Worm (Caenorhabditis elegans) whole organism, mixed stage, embryonic: ENCODE measurements around the gene spe-6.

Experiments used
- M03D4.4 ChIP-seq: sonication (generic microtip); optimal IDR thresholded peaks from 2 replicates; lab custom pipeline; 2017; ENCODE audit warnings: mild to moderate bottlenecking, missing genetic modification characterization, missing compliant biosample characterization
- bed-3 ChIP-seq: fragments of 200-800 bp; sonication (Bioruptor generic); optimal IDR thresholded peaks from 3 replicates; lab custom pipeline; 2018; ENCODE audit warnings: mild to moderate bottlenecking, missing genetic modification characterization, moderate library complexity, missing compliant biosample characterization
- blmp-1 ChIP-seq: fragments of 150-350 bp; optimal IDR thresholded peaks from 2 replicates; lab custom pipeline; 2014; ENCODE audit warnings: missing biosample characterization, missing genetic modification characterization
- ceh-39 ChIP-seq: fragments of 150-350 bp; optimal IDR thresholded peaks from 2 replicates; lab custom pipeline; 2014; ENCODE audit warnings: missing biosample characterization, missing genetic modification characterization
- ceh-43 ChIP-seq: fragments of 200-800 bp; sonication (Bioruptor generic); optimal IDR thresholded peaks from 2 replicates; lab custom pipeline; 2018; ENCODE audit warnings: mild to moderate bottlenecking, missing genetic modification characterization, moderate library complexity, missing compliant biosample characterization
- ceh-83 ChIP-seq: fragments of 200-800 bp; sonication (Bioruptor generic); optimal IDR thresholded peaks from 2 replicates; lab custom pipeline; 2018; ENCODE audit warnings: mild to moderate bottlenecking, missing genetic modification characterization, missing compliant biosample characterization
- cnd-1 ChIP-seq: fragments of 200-800 bp; sonication (Bioruptor generic); optimal IDR thresholded peaks from 2 replicates; lab custom pipeline; 2018; ENCODE audit warnings: mild to moderate bottlenecking, missing genetic modification characterization, missing compliant biosample characterization
- drap-1 ChIP-seq: fragments of 200-800 bp; sonication (Bioruptor generic); optimal IDR thresholded peaks from 3 replicates; lab custom pipeline; 2018; ENCODE audit warnings: mild to moderate bottlenecking, missing genetic modification characterization, missing compliant biosample characterization
- elt-1 ChIP-seq: sonication (generic microtip); optimal IDR thresholded peaks from 2 replicates; lab custom pipeline; 2017; ENCODE audit warnings: missing genetic modification characterization, mild to moderate bottlenecking, missing compliant biosample characterization, antibody characterized with exemption, moderate library complexity, borderline replicate concordance; ENCODE audit not compliant: insufficient read depth
- elt-3 ChIP-seq: fragments of 150-350 bp; optimal IDR thresholded peaks from 2 replicates; lab custom pipeline; 2014; ENCODE audit warnings: missing biosample characterization, missing genetic modification characterization
- flh-1 ChIP-seq: fragments of 200-800 bp; sonication (Bioruptor generic); optimal IDR thresholded peaks from 2 replicates; lab custom pipeline; 2018; ENCODE audit warnings: mild to moderate bottlenecking, missing genetic modification characterization, moderate library complexity, missing compliant biosample characterization
- ham-2 ChIP-seq: fragments of 200-800 bp; sonication (Bioruptor generic); optimal IDR thresholded peaks from 2 replicates; lab custom pipeline; 2018; ENCODE audit warnings: mild to moderate bottlenecking, missing genetic modification characterization, missing compliant biosample characterization
- hlh-1 ChIP-seq: fragments of 150-350 bp; optimal IDR thresholded peaks from 2 replicates; lab custom pipeline; 2014; ENCODE audit warnings: missing biosample characterization, missing genetic modification reagents, missing genetic modification characterization
- lin-32 ChIP-seq: fragments of 200-800 bp; sonication (Bioruptor generic); optimal IDR thresholded peaks from 2 replicates; lab custom pipeline; 2018; ENCODE audit warnings: mild to moderate bottlenecking, missing genetic modification characterization, missing compliant biosample characterization
- lsy-2 ChIP-seq: fragments of 150-350 bp; optimal IDR thresholded peaks from 2 replicates; lab custom pipeline; 2014; ENCODE audit warnings: missing biosample characterization, missing genetic modification characterization
- mab-5 ChIP-seq: fragments of 150-350 bp; optimal IDR thresholded peaks from 2 replicates; lab custom pipeline; 2014; ENCODE audit warnings: missing biosample characterization, missing genetic modification characterization
- mep-1 ChIP-seq: fragments of 150-350 bp; optimal IDR thresholded peaks from 2 replicates; lab custom pipeline; 2017; ENCODE audit warnings: missing biosample characterization, missing genetic modification reagents, missing genetic modification characterization, inconsistent platforms
- mls-2 ChIP-seq: sonication (generic microtip); optimal IDR thresholded peaks from 2 replicates; lab custom pipeline; 2016; ENCODE audit warnings: mild to moderate bottlenecking, missing genetic modification characterization, moderate library complexity, missing compliant biosample characterization
- nhr-12 ChIP-seq: fragments of 150-350 bp; optimal IDR thresholded peaks from 2 replicates; lab custom pipeline; 2014; ENCODE audit warnings: missing biosample characterization, missing genetic modification characterization
- nhr-2 ChIP-seq: fragments of 150-350 bp; optimal IDR thresholded peaks from 2 replicates; lab custom pipeline; 2014; ENCODE audit warnings: missing biosample characterization, missing genetic modification characterization
- nhr-237 ChIP-seq: fragments of 150-350 bp; optimal IDR thresholded peaks from 2 replicates; lab custom pipeline; 2014; ENCODE audit warnings: missing biosample characterization, missing genetic modification characterization
- nhr-28 ChIP-seq: fragments of 150-350 bp; optimal IDR thresholded peaks from 2 replicates; lab custom pipeline; 2014; ENCODE audit warnings: missing biosample characterization, missing genetic modification characterization
- pha-4 ChIP-seq: fragments of 150-350 bp; optimal IDR thresholded peaks from 2 replicates; lab custom pipeline; 2018; ENCODE audit warnings: missing biosample characterization, missing genetic modification reagents, missing genetic modification characterization
- sem-2 ChIP-seq: fragments of 200-800 bp; sonication (Bioruptor generic); optimal IDR thresholded peaks from 2 replicates; lab custom pipeline; 2018; ENCODE audit warnings: mild to moderate bottlenecking, missing genetic modification characterization, missing compliant biosample characterization
- snpc-4 ChIP-seq: fragments of 150-350 bp; optimal IDR thresholded peaks from 2 replicates; lab custom pipeline; 2014; ENCODE audit warnings: missing biosample characterization, missing genetic modification characterization
- sptf-1 ChIP-seq: sonication (generic microtip); optimal IDR thresholded peaks from 2 replicates; lab custom pipeline; 2017; ENCODE audit warnings: mild to moderate bottlenecking, missing genetic modification characterization, moderate library complexity, missing compliant biosample characterization
- tbx-8 ChIP-seq: fragments of 200-800 bp; sonication (Bioruptor generic); optimal IDR thresholded peaks from 2 replicates; lab custom pipeline; 2018; ENCODE audit warnings: mild to moderate bottlenecking, missing genetic modification characterization, moderate library complexity, missing compliant biosample characterization
- unc-120 ChIP-seq: sonication (generic microtip); optimal IDR thresholded peaks from 2 replicates; lab custom pipeline; 2017; ENCODE audit warnings: missing genetic modification characterization, missing compliant biosample characterization; ENCODE audit not compliant: poor library complexity, severe bottlenecking
- unc-39 ChIP-seq: fragments of 150-350 bp; optimal IDR thresholded peaks from 2 replicates; lab custom pipeline; 2014; ENCODE audit warnings: missing biosample characterization, missing genetic modification characterization
- unc-62 ChIP-seq: fragments of 150-350 bp; optimal IDR thresholded peaks from 2 replicates; lab custom pipeline; 2014; ENCODE audit warnings: missing biosample characterization, missing genetic modification reagents, missing genetic modification characterization
- zip-8 ChIP-seq: fragments of 150-350 bp; optimal IDR thresholded peaks from 2 replicates; lab custom pipeline; 2014; ENCODE audit warnings: missing biosample characterization, missing genetic modification characterization
- ztf-11 ChIP-seq: fragments of 150-350 bp; optimal IDR thresholded peaks from 2 replicates; lab custom pipeline; 2014; ENCODE audit warnings: missing biosample characterization, missing genetic modification characterization

The spe-6 gene

DNA sequence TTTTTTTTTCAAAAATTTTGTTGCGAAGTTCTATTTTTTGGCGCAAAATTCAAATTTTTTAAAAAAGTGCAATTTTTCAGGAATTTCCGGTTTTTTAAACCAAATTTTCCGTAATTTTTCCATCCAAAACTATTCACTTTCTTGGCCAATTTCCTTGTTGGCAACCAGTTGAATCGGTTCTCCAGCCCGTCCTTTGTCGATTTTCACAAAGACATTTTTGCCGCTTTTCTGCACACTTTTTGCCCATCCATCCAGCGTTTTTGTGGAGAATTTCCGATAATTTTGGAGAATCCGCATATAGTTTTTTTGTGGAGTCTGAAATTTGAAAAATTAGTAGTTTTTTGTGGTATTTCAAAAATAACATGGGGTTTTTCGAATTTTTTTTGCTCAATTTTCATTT, 12.8 kb upstream of the spe-6 start:
- TF ChIP-seq sem-2 (no peak), elt-1 (tag; lab: Kevin White, UChicago) (no peak), bed-3 (no peak), ceh-43 (GFP tag; lab: Kevin White, UChicago) (no peak), lin-32 (GFP tag; lab: Kevin White, UChicago) (no peak), drap-1 (GFP tag; lab: Kevin White, UChicago) (no peak), mep-1 (tag; lab: Kevin White, UChicago) (no peak), nhr-28 (tag; lab: Kevin White, UChicago) (no peak)
- TF ChIP-seq, all 35 proteins: peak for 0

DNA sequence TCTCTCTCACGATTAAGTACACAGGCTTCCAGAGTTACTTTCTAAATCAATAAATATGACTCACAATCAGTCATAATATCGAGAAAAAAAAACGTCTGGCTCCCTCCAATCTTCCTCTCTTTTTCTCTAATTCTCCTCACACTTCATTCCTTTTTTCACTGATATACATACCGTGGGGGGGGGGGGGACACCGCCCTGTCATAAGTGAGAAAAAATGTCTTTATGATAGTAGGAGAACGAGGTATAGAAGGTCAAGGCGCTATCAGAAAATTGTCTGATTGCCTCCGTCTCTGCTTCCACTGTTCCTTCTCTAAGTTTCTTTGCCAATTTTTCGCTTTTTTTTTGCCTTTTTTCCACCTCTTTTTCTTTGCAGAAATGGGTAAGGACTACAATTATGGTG, 8.8 kb upstream of the spe-6 start, which contains the start of gene Y66D12A.24:
TSS of gene Y66D12A.24 (plus strand) at position 370 of the 400 bp plus-strand sequence.
- TF ChIP-seq unc-62 (GFP tag; lab: Kevin White, UChicago) (no peak), cnd-1 (no peak), ceh-83 (GFP tag; lab: Kevin White, UChicago) (no peak), unc-39 (no peak), nhr-28 (tag; lab: Kevin White, UChicago) (no peak), elt-1 (tag; lab: Kevin White, UChicago) (no peak), ztf-11 (tag; lab: Kevin White, UChicago) (no peak), ceh-43 (GFP tag; lab: Kevin White, UChicago) (no peak), nhr-2 (tag; lab: Kevin White, UChicago) (no peak), snpc-4 (tag; lab: Kevin White, UChicago) (no peak), M03D4.4 (no peak), lsy-2 (tag; lab: Kevin White, UChicago) (no peak), flh-1 (GFP tag; lab: Kevin White, UChicago) (no peak), hlh-1 (tag; lab: Kevin White, UChicago) (no peak), nhr-237 (tag; lab: Kevin White, UChicago) (no peak)

DNA sequence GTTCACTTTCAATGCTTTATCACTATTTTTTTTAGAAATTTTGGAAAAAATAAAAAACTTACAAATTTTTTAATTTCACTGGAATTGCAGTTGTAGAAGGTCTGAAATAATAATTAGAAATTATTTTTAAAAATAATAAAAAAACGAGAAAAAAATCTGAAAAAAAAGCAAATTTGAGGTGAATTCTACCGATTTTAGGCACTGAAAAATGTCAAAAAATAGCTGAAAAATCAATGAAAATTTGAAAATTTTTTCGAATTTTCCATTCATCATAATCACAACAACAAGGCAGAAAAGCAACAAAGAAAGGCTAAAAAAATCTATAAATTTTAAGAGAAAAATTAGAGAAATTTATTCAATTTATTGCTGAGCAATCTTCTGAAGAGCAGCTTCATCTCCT, 4.6 kb upstream of the spe-6 start, which contains the start of gene nars-2:
TSS of gene nars-2 (minus strand) at position 101 of the 400 bp plus-strand sequence.
- no peak for TF ChIP-seq elt-3 (tag; lab: Kevin White, UChicago)
- no peak for TF ChIP-seq hlh-1 (tag; lab: Kevin White, UChicago)
- TF ChIP-seq sptf-1 (tag; lab: Kevin White, UChicago), result no peak
- no peak for TF ChIP-seq mep-1 (tag; lab: Kevin White, UChicago)
- TF ChIP-seq mls-2, result no peak
- no peak for TF ChIP-seq blmp-1 (tag; lab: Kevin White, UChicago)
- no peak for TF ChIP-seq unc-39

DNA sequence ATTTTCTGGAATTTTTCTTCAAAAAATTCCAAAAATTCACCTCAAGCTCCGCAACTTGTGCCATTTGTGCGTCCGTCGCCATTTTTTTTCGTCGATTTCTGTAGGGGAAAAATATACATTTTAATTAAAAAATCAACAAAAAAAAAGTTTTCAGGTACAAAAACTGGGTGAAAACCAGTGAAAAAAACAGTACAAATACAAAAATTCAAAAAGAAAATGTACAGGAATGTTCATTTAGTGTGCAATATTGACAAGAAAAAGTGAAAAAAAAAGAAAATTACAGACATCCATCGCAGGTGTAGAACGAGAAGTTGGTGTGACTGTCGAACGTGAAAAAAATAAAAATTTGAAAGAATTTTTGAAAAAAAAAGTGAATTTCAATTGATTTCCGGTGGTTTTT, 2.5 kb upstream of the spe-6 start, which contains the start of gene tin-10:
TSS of gene tin-10 (minus strand) at position 101 of the 400 bp plus-strand sequence.
- TF ChIP-seq mls-2 (no peak), ceh-83 (GFP tag; lab: Kevin White, UChicago) (no peak), mab-5 (tag; lab: Kevin White, UChicago) (no peak), hlh-1 (tag; lab: Kevin White, UChicago) (no peak), flh-1 (GFP tag; lab: Kevin White, UChicago) (no peak), snpc-4 (tag; lab: Kevin White, UChicago) (no peak), tbx-8 (GFP tag; lab: Kevin White, UChicago) (no peak), nhr-12 (tag; lab: Kevin White, UChicago) (no peak), zip-8 (tag; lab: Kevin White, UChicago) (no peak), nhr-28 (tag; lab: Kevin White, UChicago) (no peak)
- TF ChIP-seq, all 35 proteins: peak for 0

DNA sequence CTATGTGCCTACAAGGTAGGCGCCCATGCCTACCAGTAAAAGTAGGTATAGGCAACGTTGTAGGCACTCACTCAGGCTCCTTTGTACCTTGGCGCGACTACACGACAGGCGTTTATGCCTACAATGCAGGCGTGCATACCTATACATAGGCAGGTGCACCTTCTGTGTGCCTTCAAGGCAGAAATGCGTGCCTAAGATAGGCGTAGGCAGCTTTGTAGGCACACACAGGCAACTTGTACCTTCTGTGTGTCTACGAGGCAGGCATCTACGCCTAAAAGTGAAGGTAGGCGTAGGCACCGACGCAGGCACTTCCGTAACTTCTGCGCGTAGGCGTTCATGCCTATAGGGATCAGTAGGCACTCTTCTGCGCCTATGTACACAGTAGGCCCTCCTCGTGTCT, 333 bp downstream of the spe-6 start:
- TF ChIP-seq ztf-11 (tag; lab: Kevin White, UChicago) (no peak), mab-5 (tag; lab: Kevin White, UChicago) (no peak), M03D4.4 (no peak), sem-2 (no peak), nhr-237 (tag; lab: Kevin White, UChicago) (no peak), flh-1 (GFP tag; lab: Kevin White, UChicago) (no peak), mep-1 (tag; lab: Kevin White, UChicago) (no peak), ceh-43 (GFP tag; lab: Kevin White, UChicago) (no peak), drap-1 (GFP tag; lab: Kevin White, UChicago) (no peak), cnd-1 (no peak), elt-3 (tag; lab: Kevin White, UChicago) (no peak)

DNA sequence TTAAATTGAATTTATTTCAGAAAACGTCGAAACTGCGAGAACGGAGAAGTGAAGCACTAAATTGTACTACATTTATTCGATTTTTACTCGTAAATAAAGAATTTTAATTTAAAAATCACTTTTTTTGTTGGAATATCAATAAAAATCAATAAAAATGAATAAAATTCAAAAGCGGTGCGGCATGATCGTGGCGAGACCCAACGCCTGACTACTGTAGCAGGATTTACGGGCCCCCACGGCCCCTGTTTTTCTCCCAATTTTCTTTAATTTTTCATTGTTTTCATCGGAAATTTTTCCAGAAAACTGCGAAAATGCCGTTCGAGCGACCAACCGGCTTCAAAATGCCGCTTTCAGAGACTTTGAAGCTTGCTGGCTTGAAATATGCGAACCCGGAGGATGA, 3.5 kb downstream of the spe-6 start, which contains the start of gene Y66D12A.19:
TSS of gene Y66D12A.19 (plus strand) at position 266 of the 400 bp plus-strand sequence.
- no peak for TF ChIP-seq sptf-1 (tag; lab: Kevin White, UChicago)
- TF ChIP-seq pha-4 (tag; lab: Kevin White, UChicago), result no peak
- no peak for TF ChIP-seq mls-2
- TF ChIP-seq M03D4.4, result no peak
- TF ChIP-seq unc-120 (tag; lab: Kevin White, UChicago), result no peak
- no peak for TF ChIP-seq unc-39
- TF ChIP-seq nhr-28 (tag; lab: Kevin White, UChicago), result no peak
- TF ChIP-seq ceh-39, result no peak
- no peak for TF ChIP-seq unc-62 (GFP tag; lab: Kevin White, UChicago)
- TF ChIP-seq nhr-237 (tag; lab: Kevin White, UChicago), result no peak
- no peak for TF ChIP-seq ham-2
- TF ChIP-seq elt-3 (tag; lab: Kevin White, UChicago), result no peak
- TF ChIP-seq flh-1 (GFP tag; lab: Kevin White, UChicago), result no peak
- TF ChIP-seq nhr-2 (tag; lab: Kevin White, UChicago), result no peak
- no peak for TF ChIP-seq lin-32 (GFP tag; lab: Kevin White, UChicago)
- TF ChIP-seq nhr-12 (tag; lab: Kevin White, UChicago), result no peak
